Fruit fly (Drosophila melanogaster): ENCODE measurements around the gene ranshi.

Gene ranshi

DNA sequence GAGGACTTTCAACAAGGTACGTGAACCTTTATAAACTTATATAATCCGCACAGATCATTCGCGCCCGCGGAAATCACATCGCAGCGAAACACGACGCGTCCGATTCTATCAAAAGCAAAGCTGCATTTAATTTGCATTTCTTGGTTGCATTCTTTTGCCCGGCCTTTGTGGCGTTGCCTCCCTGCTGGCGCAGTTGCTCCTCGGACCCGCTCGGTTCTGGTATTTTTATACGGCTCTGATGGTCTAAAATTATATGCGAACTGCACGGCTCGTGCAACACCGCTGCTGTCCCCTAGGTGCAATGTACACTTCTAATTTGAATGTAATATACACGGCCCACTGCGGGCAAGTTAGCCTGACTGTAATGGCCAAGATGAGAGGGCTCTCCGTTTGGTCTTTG is 11.1 kb downstream of the ranshi start, which contains the start of gene Cks85A:
TSS of gene Cks85A (minus strand) at position 101 of the 400 bp plus-strand sequence.
- TF ChIP-seq zf30C (GFP tag; optimal IDR thresholded peaks at IDR 0.05), result no peak
- TF ChIP-seq Pdp1 (GFP tag; optimal IDR thresholded peaks at IDR 0.05), result peak in 1 of 2 experiments; percentile 41
- no peak for TF ChIP-seq Dbx (GFP tag; IDR thresholded peaks at IDR 0.05)

- TF ChIP-seq grau (tag; optimal IDR thresholded peaks at IDR 0.05) (peak; percentile 75), nerfin-1 (tag; optimal IDR thresholded peaks at IDR 0.05) (no peak), Taf1 (GFP tag; IDR thresholded peaks at IDR 0.05) (peak; percentile 17; the same call in 1 of the 2 replicates)
These were observed 13.0 kb downstream of the ranshi start for dm6 chr3R:8716551-8716879.

- TF ChIP-seq ci (GFP tag; IDR thresholded peaks at IDR 0.05) (peak; percentile 44; the same call in 2 of the 3 replicates), Ssrp (tag; optimal IDR thresholded peaks at IDR 0.05) (no peak), CG7963 (GFP tag; IDR thresholded peaks at IDR 0.05; ENCODE audit: partially characterized antibody) (0 out of 3 replicates have a peak, but pooled peaks have one; percentile 40), CG3995 (GFP tag; optimal IDR thresholded peaks at IDR 0.05) (peak; percentile 82), Pdp1 (GFP tag; optimal IDR thresholded peaks at IDR 0.05) (peak in 1 of 2 experiments; percentile 100), repo (GFP tag; optimal IDR thresholded peaks at IDR 0.05) (no peak), corto (GFP tag; optimal IDR thresholded peaks at IDR 0.05) (no peak), CG34422 (GFP tag; IDR thresholded peaks at IDR 0.05) (peak; percentile 43; the same call in 1 of the 3 replicates), prd (optimal IDR thresholded peaks at IDR 0.05) (no peak), prd (GFP tag; IDR thresholded peaks at IDR 0.05) (no peak), pb (GFP tag; optimal IDR thresholded peaks at IDR 0.05) (no peak), CG8089 (GFP tag; optimal IDR thresholded peaks at IDR 0.05) (no peak), jumu (GFP tag; optimal IDR thresholded peaks at IDR 0.05) (no peak), Asciz (GFP tag; optimal IDR thresholded peaks at IDR 0.05) (no peak), sqz (GFP tag; optimal IDR thresholded peaks at IDR 0.05) (no peak), Stat92E (GFP tag; optimal IDR thresholded peaks at IDR 0.05) (peak in 1 of 3 experiments; percentile 33), yki (optimal IDR thresholded peaks at IDR 0.05) (no peak), CG7271 (tag; optimal IDR thresholded peaks at IDR 0.05) (peak; percentile 10), nau (GFP tag; optimal IDR thresholded peaks at IDR 0.05) (no peak), jing (GFP tag; optimal IDR thresholded peaks at IDR 0.05) (no peak), eyg (GFP tag; optimal IDR thresholded peaks at IDR 0.05) (no peak), vfl (GFP tag; optimal IDR thresholded peaks at IDR 0.05) (no peak), CG11723 (GFP tag; optimal IDR thresholded peaks at IDR 0.05) (no peak), Chrac-16 (GFP tag; optimal IDR thresholded peaks at IDR 0.05) (no peak), CG10267 (tag; optimal IDR thresholded peaks at IDR 0.05) (peak; percentile 52), CG3407 (GFP tag; optimal IDR thresholded peaks at IDR 0.05) (no peak), CG11560 (tag; IDR thresholded peaks at IDR 0.05) (peak; percentile 85; the same call in 2 of the 3 replicates), CG10431 (GFP tag; optimal IDR thresholded peaks at IDR 0.05) (peak; percentile 20), emc (GFP tag; optimal IDR thresholded peaks at IDR 0.05) (no peak), sr (GFP tag; IDR thresholded peaks at IDR 0.05) (no peak), Bgb (GFP tag; IDR thresholded peaks at IDR 0.05; ENCODE audit: partially characterized antibody) (peak; percentile 30; the same call in 1 of the 2 replicates), tio (GFP tag; optimal IDR thresholded peaks at IDR 0.05) (no peak), Jarid2 (GFP tag; optimal IDR thresholded peaks at IDR 0.05) (no peak), ssp (GFP tag; IDR thresholded peaks at IDR 0.05) (no peak), wdn (GFP tag; IDR thresholded peaks at IDR 0.05) (no peak), CG11398 (GFP tag; optimal IDR thresholded peaks at IDR 0.05) (no peak), lilli (GFP tag; optimal IDR thresholded peaks at IDR 0.05) (no peak), Hey (tag; optimal IDR thresholded peaks at IDR 0.05) (no peak), Mad (GFP tag; optimal IDR thresholded peaks at IDR 0.05) (peak; percentile 25), Dad (GFP tag; optimal IDR thresholded peaks at IDR 0.05) (no peak), dati (GFP tag; IDR thresholded peaks at IDR 0.05) (no peak)
These were observed 13.5 kb downstream of the ranshi start, which contains the start of gene TMEM216 for dm6 chr3R:8715851-8716550. TSS of gene TMEM216 (plus strand) at chr3R:8716243.

Measured in whole organism, embryonic.